Fruit fly (Drosophila melanogaster): ENCODE data around the gene tal-AA.

tal-AA gene

DNA sequence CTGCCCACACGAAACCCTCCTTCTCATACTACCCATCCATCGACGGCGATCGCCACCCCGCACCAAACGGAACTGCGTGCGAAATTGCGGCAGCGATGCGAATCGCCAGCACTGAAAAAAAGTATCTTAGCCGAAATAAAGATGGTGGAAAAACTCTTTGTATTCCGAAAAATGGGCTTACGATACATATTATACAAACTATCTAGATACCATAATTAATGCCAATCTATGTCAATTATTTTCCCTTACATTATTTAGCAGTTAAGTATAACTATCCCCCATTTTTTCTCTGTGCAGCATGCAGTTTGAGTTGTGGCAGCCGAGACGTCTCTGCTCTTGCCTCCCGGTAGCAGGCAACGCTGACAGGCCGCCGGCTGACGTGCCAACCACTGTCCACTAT is 48.9 kb downstream of the tal-AA start (continued):
- no peak for TF ChIP-seq CG4820 (GFP tag; optimal IDR thresholded peaks at IDR 0.05)
- no peak for TF ChIP-seq twi (tag; optimal IDR thresholded peaks at IDR 0.05)
